Worm (Caenorhabditis elegans): ENCODE data around the gene nsph-3.1.
"Not testable (repeated sequence)": the region's sequence is repeated elsewhere in the genome, so short reads cannot be mapped to it uniquely, and the experiment has no call there.

DNA sequence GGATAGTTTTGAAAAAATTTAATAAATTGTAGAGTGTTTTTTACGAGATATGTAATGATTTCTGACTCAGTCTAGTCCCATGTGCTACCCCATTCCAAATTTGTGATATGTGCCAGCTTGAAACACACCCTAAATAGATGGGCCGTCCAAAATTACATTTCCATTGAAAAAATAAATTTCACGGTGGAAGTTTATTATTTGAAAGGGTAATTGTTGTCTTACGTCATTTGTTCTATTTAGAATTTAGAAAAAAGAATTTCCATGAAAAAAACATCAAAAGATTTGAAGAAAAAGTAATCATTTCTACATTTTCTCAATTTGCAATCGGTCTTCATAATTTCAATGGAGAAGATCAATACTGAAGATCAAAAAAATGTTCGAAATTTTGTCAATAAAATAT, 5.3 kb downstream of the nsph-3.1 start, which contains the start of gene Y69E1A.4:
- not testable (repeated sequence) for TF ChIP-seq klf-2 (GFP tag; conservative IDR thresholded peaks at IDR 0.05); tab-1 (GFP tag; IDR thresholded peaks at IDR 0.05); flt-1 (GFP tag; IDR thresholded peaks at IDR 0.05); ztf-29 (GFP tag; IDR thresholded peaks at IDR 0.05)
